Fruit fly (Drosophila melanogaster): Measurements from ENCODE around the gene CG7049.

- TF ChIP-seq cwo (GFP tag; optimal IDR thresholded peaks at IDR 0.05) (no peak), CG2129 (GFP tag; IDR thresholded peaks at IDR 0.05; ENCODE audit: partially characterized antibody) (no peak), CG14667 (GFP tag; IDR thresholded peaks at IDR 0.05) (no peak), CG4707 (GFP tag; optimal IDR thresholded peaks at IDR 0.05) (no peak), Sox102F (GFP tag; optimal IDR thresholded peaks at IDR 0.05) (no peak), crc (GFP tag; optimal IDR thresholded peaks at IDR 0.05) (no peak), br (optimal IDR thresholded peaks at IDR 0.05) (no peak), mld (GFP tag; IDR thresholded peaks at IDR 0.05; ENCODE audit: partially characterized antibody) (no peak), Elba2 (GFP tag; optimal IDR thresholded peaks at IDR 0.05) (no peak), CG1602 (GFP tag; optimal IDR thresholded peaks at IDR 0.05) (no peak)
Observed at dm6 chr3L:217480-218118, 41.6 kb upstream of the CG7049 start, which contains the start of gene CG13877.
